Fruit fly (Drosophila melanogaster): ENCODE results near the gene CG11885.

Gene CG11885

DNA sequence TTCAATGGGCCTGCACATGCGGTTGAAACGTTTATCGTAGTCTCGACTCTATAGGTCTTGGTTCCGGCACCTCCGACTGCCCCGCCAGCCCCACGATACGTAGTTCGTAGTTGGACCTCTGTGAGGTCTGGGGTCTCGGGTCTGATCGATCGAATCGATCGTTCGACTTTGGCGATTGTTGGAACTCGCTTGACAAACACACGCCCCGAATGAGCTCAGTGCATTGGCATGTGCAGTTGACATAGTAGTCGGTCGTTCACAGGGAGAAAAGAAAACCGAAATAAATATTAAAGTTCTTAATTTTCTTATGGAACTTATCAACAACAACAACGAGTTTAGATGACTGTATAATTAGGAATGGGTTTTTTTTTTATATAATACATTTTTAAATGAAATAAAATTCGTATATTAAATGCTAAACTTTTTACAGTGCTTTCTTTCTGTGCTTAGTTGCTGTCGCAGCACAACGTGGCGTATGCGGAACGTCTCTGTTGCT, 14.1 kb upstream of the CG11885 start (continued):
- TF ChIP-seq knrl (GFP tag; IDR thresholded peaks at IDR 0.05; ENCODE audit: partially characterized antibody) (no peak), Hr39 (optimal IDR thresholded peaks at IDR 0.05) (no peak), CG6854 (GFP tag; optimal IDR thresholded peaks at IDR 0.05) (no peak), CG34422 (GFP tag; IDR thresholded peaks at IDR 0.05) (no peak), Dfd (GFP tag; optimal IDR thresholded peaks at IDR 0.05) (no peak), Ssrp (tag; optimal IDR thresholded peaks at IDR 0.05) (peak; percentile 45), peb (GFP tag; IDR thresholded peaks at IDR 0.05) (no peak), Stat92E (GFP tag; optimal IDR thresholded peaks at IDR 0.05) (no peak), CG13624 (GFP tag; optimal IDR thresholded peaks at IDR 0.05) (no peak), CG4360 (GFP tag; IDR thresholded peaks at IDR 0.05) (0 out of 2 replicates have a peak, but pooled peaks have one; percentile 20), sug (tag; optimal IDR thresholded peaks at IDR 0.05) (no peak), pan (optimal IDR thresholded peaks at IDR 0.05) (no peak), pan (GFP tag; optimal IDR thresholded peaks at IDR 0.05 in 1 of 2, IDR thresholded peaks at IDR 0.05 in 1 of 2) (peak in 1 of 2 experiments; percentile 55), hb (GFP tag; IDR thresholded peaks at IDR 0.05; ENCODE audit: partially characterized antibody) (no peak), CG8388 (GFP tag; optimal IDR thresholded peaks at IDR 0.05) (peak; percentile 39), kah (GFP tag; optimal IDR thresholded peaks at IDR 0.05) (no peak), B-H2 (GFP tag; optimal IDR thresholded peaks at IDR 0.05) (no peak), CG10979 (tag; optimal IDR thresholded peaks at IDR 0.05) (peak; percentile 21), dysf (GFP tag; IDR thresholded peaks at IDR 0.05) (peak; percentile 35; the same call in 1 of the 3 replicates), CG11504 (tag; optimal IDR thresholded peaks at IDR 0.05) (peak; percentile 64), Hey (tag; optimal IDR thresholded peaks at IDR 0.05) (no peak), fu2 (GFP tag; optimal IDR thresholded peaks at IDR 0.05) (no peak), vvl (GFP tag; IDR thresholded peaks at IDR 0.05) (no peak), ken (GFP tag; IDR thresholded peaks at IDR 0.05) (no peak), h (optimal IDR thresholded peaks at IDR 0.05) (no peak), CoRest (tag; optimal IDR thresholded peaks at IDR 0.05) (no peak), CG12236 (GFP tag; optimal IDR thresholded peaks at IDR 0.05) (no peak), CG10431 (GFP tag; optimal IDR thresholded peaks at IDR 0.05) (no peak), salm (tag; optimal IDR thresholded peaks at IDR 0.05) (no peak), hkb (optimal IDR thresholded peaks at IDR 0.05) (no peak), hkb (GFP tag; IDR thresholded peaks at IDR 0.05) (peak; percentile 33; the same call in 1 of the 2 replicates), her (GFP tag; optimal IDR thresholded peaks at IDR 0.05) (no peak), Lpt (GFP tag; optimal IDR thresholded peaks at IDR 0.05) (no peak), CG14050 (GFP tag; IDR thresholded peaks at IDR 0.05) (no peak), sc (optimal IDR thresholded peaks at IDR 0.05) (no peak), sc (GFP tag; optimal IDR thresholded peaks at IDR 0.05) (no peak), sd (tag; optimal IDR thresholded peaks at IDR 0.05) (peak; percentile 34), Lhr (GFP tag; optimal IDR thresholded peaks at IDR 0.05) (no peak), sens (GFP tag) (peak; percentile 67), CG14014 (GFP tag; IDR thresholded peaks at IDR 0.05) (no peak), tx (GFP tag; optimal IDR thresholded peaks at IDR 0.05) (no peak), crp (GFP tag; optimal IDR thresholded peaks at IDR 0.05) (no peak), CG3838 (GFP tag; optimal IDR thresholded peaks at IDR 0.05) (no peak), Asciz (GFP tag; optimal IDR thresholded peaks at IDR 0.05) (peak; percentile 34), ssp (GFP tag; IDR thresholded peaks at IDR 0.05) (no peak), CG14860 (GFP tag; IDR thresholded peaks at IDR 0.05; ENCODE audit: partially characterized antibody) (no peak), CG17802 (tag; optimal IDR thresholded peaks at IDR 0.05) (no peak), MTF-1 (GFP tag; optimal IDR thresholded peaks at IDR 0.05; ENCODE audit: borderline replicate concordance) (no peak), exex (tag; optimal IDR thresholded peaks at IDR 0.05) (no peak), grau (tag; optimal IDR thresholded peaks at IDR 0.05) (no peak), gem (tag; optimal IDR thresholded peaks at IDR 0.05) (peak; percentile 54), phol (tag; optimal IDR thresholded peaks at IDR 0.05) (peak; percentile 24)

Measured in whole organism, embryonic.